Fruit fly (Drosophila melanogaster) whole organism, pupa: ENCODE data around the gene ATPsynCF6.

Source experiments
- CG12605 ChIP-seq: fragments of 200-800 bp; sonication (Bioruptor generic); IDR thresholded peaks from 2 replicates; pipeline ENCODE4 v1.3.6; 2022; ENCODE audit warnings: missing biosample characterization, missing genetic modification characterization
- CG17806 ChIP-seq: fragments of 200-800 bp; sonication (Bioruptor generic); optimal IDR thresholded peaks from 2 replicates; lab custom pipeline; 2018; ENCODE audit warnings: missing biosample characterization, mild to moderate bottlenecking, missing genetic modification characterization, moderate library complexity
- CG8301 ChIP-seq: fragments of 200-800 bp; sonication (Bioruptor generic); optimal IDR thresholded peaks from 2 replicates; lab custom pipeline; 2018; ENCODE audit warnings: missing biosample characterization, mild to moderate bottlenecking, missing genetic modification characterization
- Pif1A ChIP-seq: fragments of 200-800 bp; sonication (Bioruptor generic); optimal IDR thresholded peaks from 3 replicates; lab custom pipeline; 2016; ENCODE audit warnings: missing biosample characterization, missing genetic modification characterization

- no peak for TF ChIP-seq CG12605 (GFP tag; lab: Robert Waterston, UW)
- no peak for TF ChIP-seq Pif1A
- no peak for TF ChIP-seq CG8301
- no peak for TF ChIP-seq CG17806 (tag; lab: Kevin White, UChicago)
Observed at dm6 chr3R:23338290-23338689, 17.6 kb downstream of the ATPsynCF6 start.
